Worm (Caenorhabditis elegans): ENCODE results near the gene xpb-1.

The xpb-1 gene

ce11 chrIII:11554701-11555111 is 28.2 kb downstream of the xpb-1 start (continued):
- no peak for TF ChIP-seq nhr-11 (tag; optimal IDR thresholded peaks at IDR 0.05)
- TF ChIP-seq egl-27 (tag; optimal IDR thresholded peaks at IDR 0.05), result no peak
- TF ChIP-seq nhr-25 (tag; optimal IDR thresholded peaks at IDR 0.05; ENCODE audit: borderline replicate concordance, insufficient read depth), result no peak
- TF ChIP-seq tag-97 (GFP tag; IDR thresholded peaks at IDR 0.05), result no peak
- no peak for TF ChIP-seq ama-1 (optimal IDR thresholded peaks at IDR 0.05)
- no peak for TF ChIP-seq skn-1 (tag; optimal IDR thresholded peaks at IDR 0.05)
- TF ChIP-seq lsy-2 (tag; optimal IDR thresholded peaks at IDR 0.05), result peak in 1 of 2 experiments; percentile 23
- no peak for TF ChIP-seq mdt-29 (GFP tag; IDR thresholded peaks at IDR 0.05)
- no peak for TF ChIP-seq T26A8.4 (GFP tag; IDR thresholded peaks at IDR 0.05)
- TF ChIP-seq madf-5 (GFP tag; IDR thresholded peaks at IDR 0.05), result peak; percentile 69 to 84; a peak in 2 of 4 replicates
- TF ChIP-seq ztf-11 (tag; optimal IDR thresholded peaks at IDR 0.05), result no peak
- TF ChIP-seq Y105C5A.15 (GFP tag; IDR thresholded peaks at IDR 0.05), result 0 out of 2 replicates have a peak, but pooled peaks have one; percentile 30
- peak; percentile 60 for TF ChIP-seq mes-2 (tag; optimal IDR thresholded peaks at IDR 0.05; ENCODE audit: poor library complexity, severe bottlenecking)
- TF ChIP-seq mxl-3 (GFP tag; optimal IDR thresholded peaks at IDR 0.05), result no peak
- 0 out of 2 replicates have a peak, but pooled peaks have one; percentile 42 for TF ChIP-seq arid-1 (GFP tag; conservative IDR thresholded peaks at IDR 0.05)
- no peak for TF ChIP-seq nhr-41 (GFP tag; IDR thresholded peaks at IDR 0.05)
- TF ChIP-seq tra-1 (GFP tag; IDR thresholded peaks at IDR 0.05), result 0 out of 2 replicates have a peak, but pooled peaks have one; percentile 24
- TF ChIP-seq snpc-1.2 (GFP tag; IDR thresholded peaks at IDR 0.05), result peak; percentile 64
- no peak for TF ChIP-seq jun-1 (tag; optimal IDR thresholded peaks at IDR 0.05)
- peak; percentile 65 for TF ChIP-seq ZK337.2 (GFP tag; IDR thresholded peaks at IDR 0.05)
- no peak for TF ChIP-seq ctbp-1 (GFP tag; IDR thresholded peaks at IDR 0.05)
- TF ChIP-seq Y5F2A.4 (GFP tag; optimal IDR thresholded peaks at IDR 0.05), result no peak
- no peak for TF ChIP-seq nhr-102 (tag; optimal IDR thresholded peaks at IDR 0.05)
- peak in 1 of 2 experiments; percentile 34 for TF ChIP-seq unc-62 (GFP tag; optimal IDR thresholded peaks at IDR 0.05 in 1 of 2)
- TF ChIP-seq unc-62 (tag; optimal IDR thresholded peaks at IDR 0.05), result no peak
- TF ChIP-seq nhr-77 (tag; optimal IDR thresholded peaks at IDR 0.05), result no peak
- TF ChIP-seq T20F7.1 (GFP tag; optimal IDR thresholded peaks at IDR 0.05), result no peak
- TF ChIP-seq ceh-82 (tag; optimal IDR thresholded peaks at IDR 0.05), result no peak
- TF ChIP-seq D1046.2 (GFP tag; IDR thresholded peaks at IDR 0.05), result no peak
- no peak for TF ChIP-seq fkh-10 (GFP tag; optimal IDR thresholded peaks at IDR 0.05)
- no peak for TF ChIP-seq daf-19 (GFP tag; conservative IDR thresholded peaks at IDR 0.05)
- TF ChIP-seq unc-130 (GFP tag; optimal IDR thresholded peaks at IDR 0.05), result peak; percentile 37
- no peak for TF ChIP-seq ceh-28 (tag; optimal IDR thresholded peaks at IDR 0.05)
- TF ChIP-seq cey-2 (tag; optimal IDR thresholded peaks at IDR 0.05; ENCODE audit: borderline replicate concordance, insufficient read depth), result no peak
- no peak for TF ChIP-seq R02D3.7 (tag; optimal IDR thresholded peaks at IDR 0.05)
- no peak for TF ChIP-seq attf-4 (tag; optimal IDR thresholded peaks at IDR 0.05)
- TF ChIP-seq lin-38 (GFP tag; IDR thresholded peaks at IDR 0.05), result peak; percentile 68
- peak; percentile 77 for TF ChIP-seq lim-7 (GFP tag; IDR thresholded peaks at IDR 0.05)
- peak; percentile 70 for TF ChIP-seq vab-7 (GFP tag; IDR thresholded peaks at IDR 0.05)
- TF ChIP-seq F37D6.2 (tag; optimal IDR thresholded peaks at IDR 0.05), result no peak
- no peak for TF ChIP-seq mdl-1 (tag; optimal IDR thresholded peaks at IDR 0.05)
- peak; percentile 55 for TF ChIP-seq duxl-1 (tag; optimal IDR thresholded peaks at IDR 0.05; ENCODE audit: poor library complexity)
- TF ChIP-seq hmg-1.1 (GFP tag; IDR thresholded peaks at IDR 0.05), result peak; percentile 42; the same call in 1 of the 2 replicates
- peak; percentile 46; the same call in 1 of the 2 replicates for TF ChIP-seq Y48G9A.11 (GFP tag; IDR thresholded peaks at IDR 0.05)
- no peak for TF ChIP-seq sdz-12 (GFP tag; optimal IDR thresholded peaks at IDR 0.05)
- TF ChIP-seq dpl-1 (GFP tag; optimal IDR thresholded peaks at IDR 0.05), result peak; percentile 14
- no peak for TF ChIP-seq lin-39 (tag; optimal IDR thresholded peaks at IDR 0.05)
- no peak for TF ChIP-seq ztf-7 (tag; optimal IDR thresholded peaks at IDR 0.05)
- TF ChIP-seq nhr-111 (GFP tag; optimal IDR thresholded peaks at IDR 0.05), result no peak
- TF ChIP-seq ceh-32 (tag; optimal IDR thresholded peaks at IDR 0.05; ENCODE audit: poor library complexity), result no peak
- TF ChIP-seq nhr-237 (tag; optimal IDR thresholded peaks at IDR 0.05), result no peak
